Fruit fly (Drosophila melanogaster) whole organism, embryonic: ENCODE data around the gene Prp5.
A peak's percentile ranks its signal among the peaks of the same experiment; 100 is the strongest.

ENCODE experiments used
- BtbVII ChIP-seq: fragments of 200-800 bp; sonication (Bioruptor generic); optimal IDR thresholded peaks from 3 replicates; lab custom pipeline; 2017; ENCODE audit warnings: missing biosample characterization, mild to moderate bottlenecking, missing genetic modification characterization
- CG10209 ChIP-seq: fragments of 200-800 bp; sonication (Bioruptor generic); optimal IDR thresholded peaks from 3 replicates; lab custom pipeline; 2017; ENCODE audit warnings: missing biosample characterization, mild to moderate bottlenecking, missing genetic modification characterization, missing genetic modification reagents
- CG12236 ChIP-seq: fragments of 200-800 bp; sonication (Bioruptor generic); optimal IDR thresholded peaks from 2 replicates; lab custom pipeline; 2016; ENCODE audit warnings: missing biosample characterization, missing genetic modification characterization
- CG13424 ChIP-seq: fragments of 200-800 bp; sonication (Bioruptor generic); optimal IDR thresholded peaks from 2 replicates; lab custom pipeline; 2019; ENCODE audit warnings: missing biosample characterization, mild to moderate bottlenecking, missing genetic modification characterization, moderate library complexity
- CG13775 ChIP-seq: fragments of 200-800 bp; sonication (Bioruptor generic); optimal IDR thresholded peaks from 3 replicates; lab custom pipeline; 2017; ENCODE audit warnings: missing biosample characterization, mild to moderate bottlenecking, missing genetic modification characterization
- CG14441 ChIP-seq: fragments of 200-800 bp; sonication (Bioruptor generic); IDR thresholded peaks from 2 replicates; pipeline ENCODE4 v1.3.6; 2022; ENCODE audit warnings: missing biosample characterization, missing genetic modification characterization
- CG14710 ChIP-seq: fragments of 200-800 bp; sonication (Bioruptor generic); optimal IDR thresholded peaks from 3 replicates; lab custom pipeline; 2019; ENCODE audit warnings: missing biosample characterization, mild to moderate bottlenecking, missing genetic modification characterization, moderate library complexity
- CG14965 ChIP-seq: fragments of 200-800 bp; sonication (Bioruptor generic); optimal IDR thresholded peaks from 2 replicates; lab custom pipeline; 2016; ENCODE audit warnings: missing biosample characterization, missing genetic modification characterization, borderline replicate concordance
- CG15269 ChIP-seq: fragments of 200-800 bp; sonication (Bioruptor generic); optimal IDR thresholded peaks from 2 replicates; lab custom pipeline; 2018; ENCODE audit warnings: missing biosample characterization, mild to moderate bottlenecking, missing genetic modification characterization, moderate library complexity
- CG15514 ChIP-seq: fragments of 200-800 bp; sonication (Bioruptor generic); optimal IDR thresholded peaks from 3 replicates; lab custom pipeline; 2017; ENCODE audit warnings: missing biosample characterization, missing genetic modification characterization, mild to moderate bottlenecking, moderate library complexity, missing genetic modification reagents
- CG16863 ChIP-seq: fragments of 200-800 bp; sonication (Bioruptor generic); optimal IDR thresholded peaks from 3 replicates; lab custom pipeline; 2016; ENCODE audit warnings: missing biosample characterization, missing genetic modification characterization
- CG1832 ChIP-seq: fragments of 200-800 bp; sonication (Bioruptor generic); optimal IDR thresholded peaks from 2 replicates; lab custom pipeline; 2017; ENCODE audit warnings: missing biosample characterization, mild to moderate bottlenecking, missing genetic modification characterization, inconsistent platforms
- CG18619 ChIP-seq: fragments of 200-800 bp; sonication (Bioruptor generic); optimal IDR thresholded peaks from 3 replicates; lab custom pipeline; 2017; ENCODE audit warnings: missing biosample characterization, mild to moderate bottlenecking, missing genetic modification characterization
- CG2889 ChIP-seq: fragments of 200-800 bp; sonication (Bioruptor generic); IDR thresholded peaks from 3 replicates; pipeline ENCODE4 v1.3.6; 2022; ENCODE audit warnings: missing biosample characterization, missing genetic modification characterization
- CG31365 ChIP-seq: fragments of 200-800 bp; sonication (Bioruptor generic); optimal IDR thresholded peaks from 2 replicates; lab custom pipeline; 2018; ENCODE audit warnings: missing biosample characterization, mild to moderate bottlenecking, missing genetic modification characterization
- CG3407 ChIP-seq: fragments of 200-800 bp; sonication (Bioruptor generic); optimal IDR thresholded peaks from 2 replicates; lab custom pipeline; 2018; ENCODE audit warnings: missing biosample characterization, mild to moderate bottlenecking, missing genetic modification characterization
- CG42726 ChIP-seq: fragments of 200-800 bp; sonication (Bioruptor generic); IDR thresholded peaks from 2 replicates; pipeline ENCODE4 v1.3.6; 2022; ENCODE audit warnings: missing biosample characterization, missing genetic modification characterization; ENCODE audit not compliant: partially characterized antibody
- CG5245 ChIP-seq: fragments of 200-800 bp; sonication (Bioruptor generic); optimal IDR thresholded peaks from 3 replicates; lab custom pipeline; 2016; ENCODE audit warnings: missing biosample characterization, missing genetic modification characterization
- CG7372 ChIP-seq: fragments of 200-800 bp; sonication (Bioruptor generic); IDR thresholded peaks from 2 replicates; pipeline ENCODE4 v1.3.6; 2022; ENCODE audit warnings: missing biosample characterization, missing genetic modification characterization
- CG9215 ChIP-seq: fragments of 200-800 bp; sonication (Bioruptor generic); IDR thresholded peaks from 2 replicates; pipeline ENCODE4 v1.3.6; 2022; ENCODE audit warnings: missing biosample characterization, missing genetic modification characterization
- CG9817 ChIP-seq: fragments of 200-800 bp; sonication (Bioruptor generic); optimal IDR thresholded peaks from 2 replicates; lab custom pipeline; 2018; ENCODE audit warnings: missing biosample characterization, mild to moderate bottlenecking, missing genetic modification characterization, moderate library complexity
- Drgx ChIP-seq: fragments of 200-800 bp; sonication (Bioruptor generic); IDR thresholded peaks from 2 replicates; pipeline ENCODE4 v1.3.6; 2022; ENCODE audit warnings: missing biosample characterization, missing genetic modification characterization
- Fer3 ChIP-seq: fragments of 200-800 bp; sonication (Bioruptor generic); optimal IDR thresholded peaks from 2 replicates; lab custom pipeline; 2018; ENCODE audit warnings: missing biosample characterization, mild to moderate bottlenecking, missing genetic modification characterization, moderate library complexity
- Gsc ChIP-seq: fragments of 200-800 bp; sonication (Bioruptor generic); IDR thresholded peaks from 2 replicates; pipeline ENCODE4 v1.3.6; 2022; ENCODE audit warnings: missing biosample characterization, missing genetic modification characterization
- Hr3 ChIP-seq: fragments of 200-800 bp; sonication (Bioruptor generic); optimal IDR thresholded peaks from 3 replicates; lab custom pipeline; 2016; ENCODE audit warnings: missing biosample characterization, missing genetic modification characterization
- Hr78 ChIP-seq, 2 experiments: fragments of 200-800 bp in 1 of 2; fragments of >200 bp in 1 of 2; sonication (Bioruptor generic) in 1 of 2; optimal IDR thresholded peaks; 2 replicates each; lab custom pipeline; 2017 to 2019; ENCODE audit warnings: missing biosample characterization in 2 of 2, missing genetic modification characterization in 2 of 2, mild to moderate bottlenecking in 1 of 2, moderate library complexity in 1 of 2
- PHDP ChIP-seq: fragments of 200-800 bp; sonication (Bioruptor generic); optimal IDR thresholded peaks from 3 replicates; lab custom pipeline; 2018; ENCODE audit warnings: missing biosample characterization, mild to moderate bottlenecking, missing genetic modification characterization, moderate library complexity
- Ravus ChIP-seq: fragments of 200-800 bp; sonication (Bioruptor generic); IDR thresholded peaks from 2 replicates; pipeline ENCODE4 v1.3.6; 2022; ENCODE audit warnings: missing biosample characterization, missing genetic modification characterization
- TFAM ChIP-seq: fragments of 200-800 bp; sonication (Bioruptor generic); optimal IDR thresholded peaks from 2 replicates; lab custom pipeline; 2017; ENCODE audit warnings: missing biosample characterization, missing genetic modification characterization, inconsistent platforms
- abd-A ChIP-seq: fragments of 200-800 bp; sonication (Bioruptor generic); optimal IDR thresholded peaks from 3 replicates; lab custom pipeline; 2019; ENCODE audit warnings: missing biosample characterization, mild to moderate bottlenecking, missing genetic modification characterization, moderate library complexity
- al ChIP-seq: fragments of 200-800 bp; sonication (Bioruptor generic); IDR thresholded peaks from 2 replicates; pipeline ENCODE4 v1.3.6; 2022; ENCODE audit warnings: missing biosample characterization, missing genetic modification characterization
- ash1 ChIP-seq: fragments of 200-800 bp; sonication (Bioruptor generic); optimal IDR thresholded peaks from 2 replicates; lab custom pipeline; 2018; ENCODE audit warnings: missing biosample characterization, mild to moderate bottlenecking, missing genetic modification characterization
- dmrt11E ChIP-seq: fragments of 200-800 bp; sonication (Bioruptor generic); optimal IDR thresholded peaks from 3 replicates; lab custom pipeline; 2018; ENCODE audit warnings: missing biosample characterization, mild to moderate bottlenecking, missing genetic modification characterization, moderate library complexity
- ewg ChIP-seq: fragments of 200-800 bp; sonication (Bioruptor generic); optimal IDR thresholded peaks from 3 replicates; lab custom pipeline; 2017; ENCODE audit warnings: mild to moderate bottlenecking, missing biosample characterization, missing genetic modification reagents, missing genetic modification characterization
- fru ChIP-seq: fragments of >200 bp; optimal IDR thresholded peaks from 2 replicates; lab custom pipeline; 2017
- gcm2 ChIP-seq: fragments of 200-800 bp; sonication (Bioruptor generic); optimal IDR thresholded peaks from 2 replicates; lab custom pipeline; 2016; ENCODE audit warnings: missing biosample characterization, missing genetic modification characterization
- gfzf ChIP-seq: fragments of 200-800 bp; sonication (Bioruptor generic); optimal IDR thresholded peaks from 2 replicates; lab custom pipeline; 2016; ENCODE audit warnings: missing biosample characterization, mild to moderate bottlenecking, missing genetic modification characterization, moderate library complexity
- gro ChIP-seq: fragments of 200-800 bp; sonication (Bioruptor generic); optimal IDR thresholded peaks from 2 replicates; lab custom pipeline; 2016; ENCODE audit warnings: missing biosample characterization, missing genetic modification characterization
- her ChIP-seq: fragments of 200-800 bp; sonication (Bioruptor generic); optimal IDR thresholded peaks from 2 replicates; lab custom pipeline; 2016; ENCODE audit warnings: missing biosample characterization, missing genetic modification characterization
- insv ChIP-seq, 2 experiments: fragments of 200-800 bp; sonication (Bioruptor generic); optimal IDR thresholded peaks; 3 replicates each; lab custom pipeline; 2016 to 2018; ENCODE audit warnings: missing biosample characterization in 2 of 2, missing genetic modification characterization in 2 of 2
- jumu ChIP-seq: fragments of 200-800 bp; sonication (Bioruptor generic); optimal IDR thresholded peaks from 3 replicates; lab custom pipeline; 2016; ENCODE audit warnings: missing biosample characterization, missing genetic modification characterization
- mirr ChIP-seq: fragments of 200-800 bp; sonication (Bioruptor generic); optimal IDR thresholded peaks from 3 replicates; lab custom pipeline; 2018; ENCODE audit warnings: missing biosample characterization, mild to moderate bottlenecking, missing genetic modification characterization
- peb ChIP-seq: fragments of 200-800 bp; sonication (Bioruptor generic); IDR thresholded peaks from 2 replicates; pipeline ENCODE4 v1.3.6; 2022; ENCODE audit warnings: missing biosample characterization, missing genetic modification characterization
- pzg ChIP-seq: fragments of 200-800 bp; sonication (Bioruptor generic); optimal IDR thresholded peaks from 3 replicates; lab custom pipeline; 2018; ENCODE audit warnings: missing biosample characterization, mild to moderate bottlenecking, missing genetic modification characterization, moderate library complexity
- salm ChIP-seq: fragments of 200-800 bp; sonication (Bioruptor generic); optimal IDR thresholded peaks from 2 replicates; lab custom pipeline; 2018; ENCODE audit warnings: missing biosample characterization, mild to moderate bottlenecking, missing genetic modification characterization
- sens-2 ChIP-seq: fragments of 200-800 bp; sonication (Bioruptor generic); IDR thresholded peaks from 2 replicates; pipeline ENCODE4 v1.3.6; 2022; ENCODE audit warnings: missing biosample characterization, missing genetic modification characterization
- slbo ChIP-seq: fragments of 200-800 bp; sonication (Bioruptor generic); IDR thresholded peaks from 2 replicates; pipeline ENCODE4 v1.3.6; 2022; ENCODE audit warnings: missing biosample characterization, missing genetic modification characterization
- sna ChIP-seq: fragments of 200-800 bp; sonication (Bioruptor generic); IDR thresholded peaks from 2 replicates; pipeline ENCODE4 v1.3.6; 2022; ENCODE audit warnings: missing biosample characterization, missing genetic modification characterization; ENCODE audit not compliant: partially characterized antibody
- tio ChIP-seq: fragments of 200-800 bp; sonication (Bioruptor generic); optimal IDR thresholded peaks from 2 replicates; lab custom pipeline; 2017; ENCODE audit warnings: missing biosample characterization, missing genetic modification characterization, inconsistent platforms

Prp5 gene

DNA sequence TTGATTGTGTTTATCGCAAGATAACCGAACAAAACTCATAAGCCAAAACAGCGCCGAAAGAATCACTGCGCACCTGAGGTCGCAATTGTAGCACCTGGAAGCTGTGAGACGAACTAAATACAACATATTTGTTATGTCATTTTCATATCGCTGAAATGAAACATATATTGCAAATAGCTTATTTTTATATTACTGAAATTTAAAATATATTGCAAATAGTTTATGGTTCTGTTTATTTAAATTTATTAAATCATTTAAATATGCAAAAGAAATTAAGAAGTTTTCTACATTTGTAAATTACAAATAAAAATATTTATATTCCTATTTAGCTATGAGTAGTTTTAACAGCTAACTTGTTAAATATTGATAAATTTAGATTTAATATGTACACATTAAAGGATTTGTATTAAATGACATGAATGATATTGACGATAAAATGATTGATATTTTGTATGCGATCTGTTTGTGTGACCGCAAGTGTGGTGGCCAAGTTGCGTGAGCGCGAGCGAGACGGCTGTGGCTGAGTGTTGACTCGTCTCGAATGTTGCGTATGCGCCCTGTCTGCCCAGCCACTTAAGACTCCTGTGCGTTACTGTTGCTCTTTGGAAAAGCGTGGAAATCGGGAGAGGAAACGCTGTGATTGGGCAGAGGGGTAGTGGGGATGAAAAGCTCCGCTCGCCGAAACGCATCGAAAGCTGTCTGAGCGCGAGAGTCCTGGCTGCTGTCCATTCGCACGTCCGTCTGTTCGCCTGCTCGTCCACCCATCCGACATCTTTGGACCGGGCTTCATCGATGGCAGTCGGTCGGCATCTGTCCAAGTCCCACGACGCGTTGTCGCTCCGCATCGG is 47.8 kb upstream of the Prp5 start, which contains the start of gene gce (continued):
- TF ChIP-seq CG42726 (GFP tag; lab: Robert Waterston, UW) = no peak
- peak; percentile 64 for TF ChIP-seq CG7372
- peak; percentile 12 for TF ChIP-seq gro (GFP tag; lab: Kevin White, UChicago)
- TF ChIP-seq salm (tag; lab: Kevin White, UChicago) = no peak
- TF ChIP-seq CG14441 (GFP tag; lab: Robert Waterston, UW) = no peak
- no peak for TF ChIP-seq insv (GFP tag; optimal IDR thresholded peaks at IDR 0.05; lab: Kevin White, UChicago)
- no peak for TF ChIP-seq pzg (GFP tag; lab: Kevin White, UChicago)
- peak; percentile 43 for TF ChIP-seq ewg (GFP tag; lab: Kevin White, UChicago)
- TF ChIP-seq CG12236 (GFP tag; lab: Kevin White, UChicago) = no peak
- 0 out of 2 replicates have a peak, but pooled peaks have one; percentile 12 for TF ChIP-seq al (GFP tag; lab: Robert Waterston, UW)
- TF ChIP-seq CG15269 (tag; lab: Kevin White, UChicago) = peak; percentile 78
- no peak for TF ChIP-seq fru (lab: Kevin White, UChicago)
- TF ChIP-seq CG13424 (tag; lab: Kevin White, UChicago) = peak; percentile 68
- no peak for TF ChIP-seq sens-2 (GFP tag; lab: Robert Waterston, UW)
- TF ChIP-seq abd-A (tag; lab: Kevin White, UChicago) = no peak
- TF ChIP-seq gcm2 (GFP tag; lab: Kevin White, UChicago) = no peak
- no peak for TF ChIP-seq Gsc (GFP tag; lab: Robert Waterston, UW)
- TF ChIP-seq Hr78 (GFP tag; optimal IDR thresholded peaks at IDR 0.05; lab: Kevin White, UChicago) = no peak
- TF ChIP-seq sna (GFP tag; lab: Robert Waterston, UW) = no peak
- no peak for TF ChIP-seq CG2889
- no peak for TF ChIP-seq Drgx (GFP tag; lab: Robert Waterston, UW)
- peak; percentile 52 for TF ChIP-seq CG10209
- no peak for TF ChIP-seq CG14965 (GFP tag; lab: Kevin White, UChicago)
- peak; percentile 36 for TF ChIP-seq mirr (GFP tag; lab: Kevin White, UChicago)
- peak; percentile 45 for TF ChIP-seq Fer3 (tag; lab: Kevin White, UChicago)
- peak; percentile 34 for TF ChIP-seq CG9215 (GFP tag; lab: Robert Waterston, UW)
- no peak for TF ChIP-seq CG16863
- peak; percentile 25 for TF ChIP-seq CG9817 (tag; lab: Kevin White, UChicago)
- TF ChIP-seq peb = no peak
- peak; percentile 47 for TF ChIP-seq CG13775 (GFP tag; lab: Kevin White, UChicago)
- TF ChIP-seq Ravus (GFP tag; lab: Robert Waterston, UW) = no peak
- peak; percentile 67 for TF ChIP-seq CG18619
- no peak for TF ChIP-seq CG31365
- TF ChIP-seq dmrt11E = no peak
- TF ChIP-seq CG3407 (GFP tag; lab: Kevin White, UChicago) = no peak
- peak; percentile 43 for TF ChIP-seq slbo (GFP tag; lab: Robert Waterston, UW)
- TF ChIP-seq BtbVII (GFP tag; lab: Kevin White, UChicago) = peak; percentile 47
- peak; percentile 52 for TF ChIP-seq tio (GFP tag; lab: Kevin White, UChicago)
- peak; percentile 8 for TF ChIP-seq CG15514 (GFP tag; lab: Kevin White, UChicago)
- no peak for TF ChIP-seq jumu (GFP tag; lab: Kevin White, UChicago)
- no peak for TF ChIP-seq gfzf (GFP tag; lab: Kevin White, UChicago)
- peak; percentile 62 for TF ChIP-seq PHDP (tag; lab: Kevin White, UChicago)
- peak; percentile 40 for TF ChIP-seq CG1832 (GFP tag; lab: Kevin White, UChicago)
- TF ChIP-seq her (GFP tag; lab: Kevin White, UChicago) = no peak
- TF ChIP-seq TFAM = no peak
- no peak for TF ChIP-seq CG5245 (GFP tag; lab: Kevin White, UChicago)
- peak; percentile 42 for TF ChIP-seq Hr3
- TF ChIP-seq ash1 (GFP tag; lab: Kevin White, UChicago) = no peak
- TF ChIP-seq CG14710 (tag; lab: Kevin White, UChicago) = no peak
